Worm (Caenorhabditis elegans): ENCODE measurements around the gene hxk-3.

DNA sequence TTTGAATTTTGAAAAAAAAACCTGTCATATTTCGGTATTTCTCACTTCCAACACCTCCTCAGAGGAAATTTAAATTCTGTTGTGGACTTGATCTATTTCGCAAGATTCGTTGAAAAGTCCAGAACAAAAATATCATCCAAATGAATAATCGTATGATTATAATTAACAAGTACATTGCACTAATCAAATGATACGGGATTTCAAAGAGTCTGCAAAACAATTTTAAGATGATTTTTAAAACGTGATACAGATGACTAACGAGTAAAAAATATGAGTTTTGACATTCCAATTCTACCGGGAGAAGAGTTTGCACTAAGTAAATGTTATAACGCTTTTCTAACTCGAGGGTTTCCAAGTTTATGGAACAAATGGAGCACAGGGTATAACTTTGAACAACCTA is 24.9 kb downstream of the hxk-3 start:
- no peak for TF ChIP-seq ets-4 (GFP tag; optimal IDR thresholded peaks at IDR 0.05)
- TF ChIP-seq unc-62 (GFP tag; optimal IDR thresholded peaks at IDR 0.05), result no peak
- TF ChIP-seq T26A5.8 (tag; optimal IDR thresholded peaks at IDR 0.05), result no peak
- no peak for TF ChIP-seq tlf-1 (GFP tag; optimal IDR thresholded peaks at IDR 0.05)
- TF ChIP-seq ama-1 (optimal IDR thresholded peaks at IDR 0.05), result no peak
- TF ChIP-seq ama-1 (GFP tag; optimal IDR thresholded peaks at IDR 0.05), result no peak
- TF ChIP-seq atf-7 (tag; optimal IDR thresholded peaks at IDR 0.05), result no peak
- no peak for TF ChIP-seq nfya-2 (GFP tag; IDR thresholded peaks at IDR 0.05)
- TF ChIP-seq ztf-3 (GFP tag; optimal IDR thresholded peaks at IDR 0.05), result no peak
- TF ChIP-seq nhr-90 (tag; optimal IDR thresholded peaks at IDR 0.05), result no peak
- no peak for TF ChIP-seq lin-54 (GFP tag; optimal IDR thresholded peaks at IDR 0.05)

Measured in whole organism, young adult.